Worm (Caenorhabditis elegans) whole organism, L1 larva: Measurements from ENCODE around the gene R10E11.5.

Experiments used
- C04F5.9 ChIP-seq: sonication (generic microtip); optimal IDR thresholded peaks from 2 replicates; lab custom pipeline; 2016; ENCODE audit warnings: missing genetic modification characterization, missing compliant biosample characterization
- C34B4.2 ChIP-seq: sonication (generic microtip); optimal IDR thresholded peaks from 2 replicates; lab custom pipeline; 2017; ENCODE audit warnings: mild to moderate bottlenecking, missing genetic modification characterization, missing compliant biosample characterization
- F16B12.6 ChIP-seq: fragments of 150-350 bp; optimal IDR thresholded peaks from 2 replicates; lab custom pipeline; 2014; ENCODE audit warnings: missing biosample characterization, missing genetic modification characterization
- Y116A8C.19 ChIP-seq: sonication (generic microtip); optimal IDR thresholded peaks from 2 replicates; lab custom pipeline; 2016; ENCODE audit warnings: missing compliant biosample characterization, missing genetic modification characterization, borderline replicate concordance
- aly-2 ChIP-seq: fragments of 150-350 bp; optimal IDR thresholded peaks from 2 replicates; lab custom pipeline; 2014; ENCODE audit warnings: missing biosample characterization, missing genetic modification characterization
- ama-1 ChIP-seq: fragments of 150-350 bp; optimal IDR thresholded peaks from 2 replicates; lab custom pipeline; 2014
- blmp-1 ChIP-seq: fragments of 150-350 bp; optimal IDR thresholded peaks from 2 replicates; lab custom pipeline; 2014; ENCODE audit warnings: missing biosample characterization, missing genetic modification characterization
- ceh-8 ChIP-seq: fragments of 200-800 bp; sonication (Bioruptor generic); optimal IDR thresholded peaks from 2 replicates; lab custom pipeline; 2018; ENCODE audit warnings: mild to moderate bottlenecking, missing genetic modification characterization, moderate library complexity, missing compliant biosample characterization
- ceh-88 ChIP-seq: fragments of 200-800 bp; sonication (Bioruptor generic); IDR thresholded peaks from 2 replicates; pipeline ENCODE4 v1.3.6; 2022; ENCODE audit warnings: missing genetic modification characterization, missing compliant biosample characterization
- ces-1 ChIP-seq: fragments of 150-350 bp; optimal IDR thresholded peaks from 2 replicates; lab custom pipeline; 2014; ENCODE audit warnings: missing biosample characterization, missing genetic modification reagents, missing genetic modification characterization
- dpl-1 ChIP-seq, 3 experiments: fragments of 150-350 bp in 2 of 3; sonication (generic microtip) in 1 of 3; optimal IDR thresholded peaks; 2 replicates each; lab custom pipeline; 2014 to 2017; ENCODE audit warnings: missing biosample characterization in 3 of 3, missing genetic modification characterization in 3 of 3, missing genetic modification reagents in 3 of 3
- dsc-1 ChIP-seq: sonication (generic microtip); optimal IDR thresholded peaks from 2 replicates; lab custom pipeline; 2016; ENCODE audit warnings: mild to moderate bottlenecking, missing genetic modification characterization, missing compliant biosample characterization
- efl-1 ChIP-seq, 4 experiments: fragments of 150-350 bp; optimal IDR thresholded peaks in 3 of 4; peaks in 1 of 4; 1 replicate in 1 of 4; 2 replicates in 3 of 4; lab custom pipeline; 2014; ENCODE audit warnings: missing biosample characterization in 2 of 4, missing genetic modification characterization in 2 of 4, missing genetic modification reagents in 2 of 4
- efl-3 ChIP-seq: fragments of 200-800 bp; sonication (Bioruptor generic); optimal IDR thresholded peaks from 2 replicates; lab custom pipeline; 2018; ENCODE audit warnings: mild to moderate bottlenecking, missing genetic modification characterization, missing compliant biosample characterization
- elt-3 ChIP-seq, 6 experiments: fragments of 150-350 bp in 1 of 6; sonication (generic microtip); optimal IDR thresholded peaks; 2 replicates each; lab custom pipeline; 2017 to 2018; ENCODE audit warnings: missing biosample characterization in 6 of 6, missing genetic modification characterization in 6 of 6, inconsistent platforms in 1 of 6
- ets-5 ChIP-seq: fragments of 200-800 bp; sonication (Bioruptor generic); IDR thresholded peaks from 2 replicates; pipeline ENCODE4 v1.3.6; 2022; ENCODE audit warnings: missing genetic modification characterization, missing compliant biosample characterization
- fkh-10 ChIP-seq: sonication (generic microtip); optimal IDR thresholded peaks from 2 replicates; lab custom pipeline; 2017; ENCODE audit warnings: missing biosample characterization, missing genetic modification reagents, missing genetic modification characterization
- fkh-4 ChIP-seq: sonication (generic microtip); optimal IDR thresholded peaks from 2 replicates; lab custom pipeline; 2016; ENCODE audit warnings: missing compliant biosample characterization, missing genetic modification characterization, borderline replicate concordance
- fkh-8 ChIP-seq: sonication (generic microtip); optimal IDR thresholded peaks from 2 replicates; lab custom pipeline; 2016; ENCODE audit warnings: mild to moderate bottlenecking, missing genetic modification characterization, missing compliant biosample characterization
- fos-1 ChIP-seq: fragments of 150-350 bp; optimal IDR thresholded peaks from 2 replicates; lab custom pipeline; 2014; ENCODE audit warnings: missing biosample characterization, missing genetic modification characterization
- grh-1 ChIP-seq: fragments of 200-800 bp; sonication (Bioruptor generic); IDR thresholded peaks from 2 replicates; pipeline ENCODE4 v1.3.6; 2022; ENCODE audit warnings: missing genetic modification reagents, missing genetic modification characterization, missing compliant biosample characterization
- hlh-4 ChIP-seq: sonication (generic microtip); optimal IDR thresholded peaks from 2 replicates; lab custom pipeline; 2016; ENCODE audit warnings: mild to moderate bottlenecking, missing genetic modification characterization, missing compliant biosample characterization
- isw-1 ChIP-seq: fragments of 200-800 bp; sonication (Bioruptor generic); IDR thresholded peaks from 2 replicates; pipeline ENCODE4 v1.3.6; 2022; ENCODE audit warnings: missing genetic modification characterization, missing compliant biosample characterization
- jun-1 ChIP-seq: fragments of 150-350 bp; optimal IDR thresholded peaks from 2 replicates; lab custom pipeline; 2014; ENCODE audit warnings: missing biosample characterization, missing genetic modification reagents, missing genetic modification characterization
- lin-13 ChIP-seq: fragments of 150-350 bp; optimal IDR thresholded peaks from 2 replicates; lab custom pipeline; 2014; ENCODE audit warnings: missing biosample characterization, missing genetic modification reagents, missing genetic modification characterization
- lin-14 ChIP-seq: fragments of 200-800 bp; sonication (Bioruptor generic); optimal IDR thresholded peaks from 2 replicates; lab custom pipeline; 2018; ENCODE audit warnings: mild to moderate bottlenecking, missing genetic modification characterization, moderate library complexity, missing compliant biosample characterization
- lin-15B ChIP-seq: fragments of 150-350 bp; sonication (generic microtip); optimal IDR thresholded peaks from 3 replicates; lab custom pipeline; 2014; ENCODE audit warnings: missing biosample characterization, missing genetic modification characterization
- lin-35 ChIP-seq, 2 experiments: fragments of 150-350 bp; optimal IDR thresholded peaks; 2 replicates each; lab custom pipeline; 2014; ENCODE audit warnings: missing biosample characterization in 2 of 2, missing genetic modification characterization in 2 of 2, missing genetic modification reagents in 2 of 2
- lsy-2 ChIP-seq, 2 experiments: fragments of 150-350 bp; optimal IDR thresholded peaks; 2 replicates each; lab custom pipeline; 2014; ENCODE audit warnings: missing biosample characterization in 2 of 2, missing genetic modification characterization in 2 of 2
- mdl-1 ChIP-seq, 2 experiments: fragments of 150-350 bp; optimal IDR thresholded peaks; 2 replicates each; lab custom pipeline; 2014 to 2017; ENCODE audit warnings: missing biosample characterization in 2 of 2, missing genetic modification characterization in 2 of 2, inconsistent platforms in 1 of 2
- mef-2 ChIP-seq: fragments of 150-350 bp; optimal IDR thresholded peaks from 2 replicates; lab custom pipeline; 2014; ENCODE audit warnings: missing biosample characterization, missing genetic modification characterization
- mep-1 ChIP-seq: fragments of 150-350 bp; optimal IDR thresholded peaks from 2 replicates; lab custom pipeline; 2014; ENCODE audit warnings: missing biosample characterization, missing genetic modification characterization
- nhr-19 ChIP-seq: fragments of 200-800 bp; sonication (Bioruptor generic); conservative IDR thresholded peaks from 2 replicates; pipeline ENCODE4 v1.3.6; 2022; ENCODE audit warnings: missing genetic modification characterization, missing compliant biosample characterization
- nhr-237 ChIP-seq: fragments of 150-350 bp; optimal IDR thresholded peaks from 2 replicates; lab custom pipeline; 2014; ENCODE audit warnings: missing biosample characterization, missing genetic modification characterization
- nhr-28 ChIP-seq: fragments of 150-350 bp; optimal IDR thresholded peaks from 2 replicates; lab custom pipeline; 2014; ENCODE audit warnings: missing biosample characterization, missing genetic modification characterization
- nhr-47 ChIP-seq: sonication (generic microtip); optimal IDR thresholded peaks from 2 replicates; lab custom pipeline; 2016; ENCODE audit warnings: mild to moderate bottlenecking, missing genetic modification characterization, moderate library complexity, missing compliant biosample characterization
- nhr-77 ChIP-seq: fragments of 150-350 bp; optimal IDR thresholded peaks from 2 replicates; lab custom pipeline; 2014; ENCODE audit warnings: missing biosample characterization, missing genetic modification characterization
- pax-3 ChIP-seq: fragments of 200-800 bp; sonication (Bioruptor generic); optimal IDR thresholded peaks from 2 replicates; lab custom pipeline; 2018; ENCODE audit warnings: mild to moderate bottlenecking, missing genetic modification characterization, moderate library complexity, missing compliant biosample characterization
- pqm-1 ChIP-seq: sonication (generic microtip); optimal IDR thresholded peaks from 3 replicates; lab custom pipeline; 2017; ENCODE audit warnings: missing biosample characterization, missing genetic modification characterization
- rnt-1 ChIP-seq: sonication (generic microtip); optimal IDR thresholded peaks from 2 replicates; lab custom pipeline; 2016; ENCODE audit warnings: mild to moderate bottlenecking, missing genetic modification characterization, moderate library complexity, missing compliant biosample characterization
- skn-1 ChIP-seq: fragments of 150-350 bp; optimal IDR thresholded peaks from 2 replicates; lab custom pipeline; 2014; ENCODE audit warnings: missing biosample characterization, missing genetic modification characterization
- sox-4 ChIP-seq: sonication (generic microtip); optimal IDR thresholded peaks from 2 replicates; lab custom pipeline; 2016; ENCODE audit warnings: missing genetic modification characterization, missing compliant biosample characterization
- sup-37 ChIP-seq: fragments of 200-800 bp; sonication (Bioruptor generic); optimal IDR thresholded peaks from 2 replicates; lab custom pipeline; 2018; ENCODE audit warnings: mild to moderate bottlenecking, missing genetic modification characterization, missing compliant biosample characterization
- swsn-7 ChIP-seq: sonication (generic microtip); optimal IDR thresholded peaks from 2 replicates; lab custom pipeline; 2016; ENCODE audit warnings: missing genetic modification characterization, missing compliant biosample characterization
- tbx-2 ChIP-seq: sonication (generic microtip); optimal IDR thresholded peaks from 2 replicates; lab custom pipeline; 2016; ENCODE audit warnings: missing genetic modification characterization, missing compliant biosample characterization
- tlp-1 ChIP-seq: fragments of 150-350 bp; optimal IDR thresholded peaks from 2 replicates; lab custom pipeline; 2014; ENCODE audit warnings: missing biosample characterization, missing genetic modification characterization
- unc-130 ChIP-seq: fragments of 150-350 bp; optimal IDR thresholded peaks from 2 replicates; lab custom pipeline; 2017; ENCODE audit warnings: missing biosample characterization, missing genetic modification characterization, inconsistent platforms
- xbp-1 ChIP-seq: sonication (generic microtip); optimal IDR thresholded peaks from 2 replicates; lab custom pipeline; 2016; ENCODE audit warnings: missing genetic modification characterization, missing compliant biosample characterization
- ztf-4 ChIP-seq: fragments of 150-350 bp; optimal IDR thresholded peaks from 2 replicates; lab custom pipeline; 2014; ENCODE audit warnings: missing biosample characterization, missing genetic modification characterization

Gene R10E11.5

DNA sequence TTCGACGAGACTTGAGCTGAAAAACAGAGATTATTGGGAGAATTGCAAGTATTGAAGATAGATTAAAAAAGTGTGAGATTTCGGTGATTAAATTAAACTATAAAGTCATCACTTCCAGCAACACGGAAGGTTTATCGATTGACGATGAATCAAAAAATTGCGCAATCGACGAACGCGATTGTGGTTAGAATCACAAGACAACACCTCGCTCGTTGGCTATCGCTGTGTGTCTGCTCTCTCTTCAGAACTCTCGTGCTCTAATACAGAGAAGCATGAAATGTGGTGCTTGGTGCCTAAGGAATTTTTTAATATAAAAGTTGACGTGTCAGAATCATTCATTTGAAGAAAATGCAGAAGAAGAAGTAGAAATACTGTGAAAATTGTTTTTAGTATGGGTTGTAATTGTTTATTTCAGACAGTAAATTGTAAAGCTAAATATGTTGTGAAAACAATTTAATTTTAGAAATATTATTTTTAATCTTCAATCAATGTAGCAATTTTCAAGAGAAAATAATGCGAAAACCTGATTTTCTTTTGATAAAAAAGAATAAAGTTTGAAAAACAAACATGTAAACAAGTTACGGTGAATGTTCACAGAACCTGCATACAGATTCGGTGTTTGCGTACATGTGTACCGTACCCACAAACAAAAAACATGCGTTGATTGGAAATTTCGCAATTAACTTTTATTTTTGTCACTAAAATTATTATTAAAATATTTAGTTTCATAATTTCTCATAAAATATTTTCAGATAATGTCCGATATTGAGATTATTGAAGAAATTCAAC is 37.9 kb upstream of the R10E11.5 start, which contains the start of the genes ZK632.10 and ZK632.11 (continued):
- TF ChIP-seq lin-14: peak; percentile 46
- TF ChIP-seq efl-1 (optimal IDR thresholded peaks at IDR 0.05; lab: Kevin White, UChicago): peak; percentile 47 to 48
- TF ChIP-seq efl-1 (GFP tag; optimal IDR thresholded peaks at IDR 0.05 in 1 of 2; lab: Kevin White, UChicago): peak in 1 of 2 experiments; percentile 59
- TF ChIP-seq dpl-1 (GFP tag; optimal IDR thresholded peaks at IDR 0.05; lab: Kevin White, UChicago): peak; percentile 26 to 76 (median 44)
- no peak for TF ChIP-seq hlh-4 (tag; lab: Kevin White, UChicago)
- TF ChIP-seq lsy-2 (tag; optimal IDR thresholded peaks at IDR 0.05; lab: Kevin White, UChicago): peak; percentile 97 to 99
- peak; percentile 81 for TF ChIP-seq mep-1 (tag; lab: Kevin White, UChicago)
- peak; percentile 28 for TF ChIP-seq swsn-7
- TF ChIP-seq elt-3 (tag; optimal IDR thresholded peaks at IDR 0.05; lab: Kevin White, UChicago): peak in 1 of 6 experiments; percentile 29
- TF ChIP-seq C04F5.9 (tag; lab: Kevin White, UChicago): peak; percentile 3
- TF ChIP-seq lin-13: peak; percentile 47
- TF ChIP-seq nhr-47 (tag; lab: Kevin White, UChicago): peak; percentile 46
- no peak for TF ChIP-seq dsc-1 (tag; lab: Kevin White, UChicago)
- peak; percentile 81 for TF ChIP-seq skn-1 (tag; lab: Kevin White, UChicago)
- peak; percentile 70 for TF ChIP-seq blmp-1 (tag; lab: Kevin White, UChicago)
- TF ChIP-seq tlp-1: no peak
- no peak for TF ChIP-seq ceh-8
- TF ChIP-seq jun-1 (tag; lab: Kevin White, UChicago): no peak
- TF ChIP-seq fos-1: no peak
- no peak for TF ChIP-seq grh-1 (GFP tag; lab: Robert Waterston, UW)
- TF ChIP-seq Y116A8C.19 (tag; lab: Kevin White, UChicago): no peak
- TF ChIP-seq fkh-4 (tag; lab: Kevin White, UChicago): no peak
- TF ChIP-seq tbx-2: peak; percentile 10
- peak; percentile 2 for TF ChIP-seq nhr-77 (tag; lab: Kevin White, UChicago)
- TF ChIP-seq F16B12.6 (tag; lab: Kevin White, UChicago): peak; percentile 87
- peak; percentile 61 to 70 for TF ChIP-seq lin-35 (GFP tag; optimal IDR thresholded peaks at IDR 0.05; lab: Kevin White, UChicago)

DNA sequence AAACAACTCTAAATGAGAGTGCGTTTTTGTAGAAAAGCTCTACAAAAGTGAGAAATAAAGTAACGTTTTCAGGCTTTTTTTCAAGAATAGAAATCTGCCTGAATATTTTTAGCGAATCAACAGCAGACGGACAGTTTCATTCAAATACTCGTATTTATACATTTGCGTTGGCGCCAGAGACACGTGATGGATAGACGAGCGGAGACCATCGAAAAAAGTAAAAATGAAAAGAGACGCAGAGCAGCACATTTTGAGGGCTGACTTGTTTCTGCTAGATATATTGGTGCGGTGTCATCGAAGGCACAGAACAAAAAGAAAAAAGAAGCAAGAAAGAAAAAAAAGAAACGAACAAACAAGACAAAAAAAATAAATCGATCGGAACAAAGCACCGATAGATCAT is 36.5 kb upstream of the R10E11.5 start:
- TF ChIP-seq xbp-1 (peak; percentile 11), fkh-4 (tag; lab: Kevin White, UChicago) (no peak), dsc-1 (tag; lab: Kevin White, UChicago) (no peak), nhr-28 (tag; lab: Kevin White, UChicago) (no peak), nhr-77 (tag; lab: Kevin White, UChicago) (peak; percentile 1), rnt-1 (tag; lab: Kevin White, UChicago) (peak; percentile 53), isw-1 (no peak), mdl-1 (tag; optimal IDR thresholded peaks at IDR 0.05; lab: Kevin White, UChicago) (peak in 1 of 2 experiments; percentile 66), ama-1 (lab: Kevin White, UChicago) (peak; percentile 89), lsy-2 (tag; optimal IDR thresholded peaks at IDR 0.05; lab: Kevin White, UChicago) (peak; percentile 65 to 81), efl-3 (GFP tag; lab: Kevin White, UChicago) (no peak), pqm-1 (no peak), pax-3 (no peak), ces-1 (GFP tag; lab: Kevin White, UChicago) (no peak), fos-1 (peak; percentile 41), lin-35 (GFP tag; optimal IDR thresholded peaks at IDR 0.05; lab: Kevin White, UChicago) (peak; percentile 10 to 61), aly-2 (peak; percentile 15), sox-4 (tag; lab: Kevin White, UChicago) (no peak), unc-130 (tag; lab: Kevin White, UChicago) (peak; percentile 31), nhr-47 (tag; lab: Kevin White, UChicago) (peak; percentile 65), sup-37 (no peak), nhr-237 (no peak), ceh-88 (GFP tag; lab: Robert Waterston, UW) (no peak), swsn-7 (peak; percentile 56), nhr-19 (GFP tag; lab: Robert Waterston, UW) (peak; percentile 48), lin-15B (no peak), ztf-4 (tag; lab: Kevin White, UChicago) (peak; percentile 18), mep-1 (tag; lab: Kevin White, UChicago) (peak; percentile 76), ets-5 (GFP tag; lab: Robert Waterston, UW) (no peak), C34B4.2 (tag; lab: Kevin White, UChicago) (no peak), blmp-1 (tag; lab: Kevin White, UChicago) (peak; percentile 43), fkh-10 (GFP tag; lab: Kevin White, UChicago) (no peak), mef-2 (no peak), dpl-1 (GFP tag; optimal IDR thresholded peaks at IDR 0.05; lab: Kevin White, UChicago) (peak; percentile 9 to 40 (median 26)), fkh-8 (no peak)
